Fruit fly (Drosophila melanogaster) whole organism, larva: ENCODE data around the gene Caf1-55.

Experiments used
- noc ChIP-seq: fragments of 200-800 bp; sonication (Bioruptor generic); optimal IDR thresholded peaks from 3 replicates; lab custom pipeline; 2019; ENCODE audit warnings: missing biosample characterization, mild to moderate bottlenecking, missing genetic modification characterization, moderate library complexity

Gene Caf1-55

dm6 chr3R:15230285-15230684, 4.9 kb downstream of the Caf1-55 start, which contains the start of gene CG34316:
TSS of gene CG34316 (plus strand) at chr3R:15230585.
- no peak for TF ChIP-seq noc (tag; lab: Kevin White, UChicago)

dm6 chr3R:15231635-15232138, 6.3 kb downstream of the Caf1-55 start:
- no peak for TF ChIP-seq noc (tag; lab: Kevin White, UChicago)

- TF ChIP-seq noc (tag; lab: Kevin White, UChicago) = no peak
These were observed 17.0 kb downstream of the Caf1-55 start, which contains the start of the genes tefu and Hsc70-4 for dm6 chr3R:15242186-15243045. TSS of gene tefu (minus strand) at chr3R:15242236. TSS of gene Hsc70-4 (plus strand) at chr3R:15242687.

- TF ChIP-seq noc (tag; lab: Kevin White, UChicago) = no peak
These were observed 17.6 kb downstream of the Caf1-55 start for dm6 chr3R:15243046-15243356.

- no peak for TF ChIP-seq noc (tag; lab: Kevin White, UChicago)
These were observed 18.1 kb downstream of the Caf1-55 start for dm6 chr3R:15243452-15243851.

dm6 chr3R:15246601-15247000, 21.2 kb downstream of the Caf1-55 start:
- TF ChIP-seq noc (tag; lab: Kevin White, UChicago) = peak; percentile 6

- TF ChIP-seq noc (tag; lab: Kevin White, UChicago) = no peak
These were observed 23.7 kb downstream of the Caf1-55 start, which contains the start of gene Amt for dm6 chr3R:15249037-15249436. TSS of gene Amt (minus strand) at chr3R:15249137.

dm6 chr3R:15249735-15250134, 24.4 kb downstream of the Caf1-55 start, which contains the start of gene CG42404:
TSS of gene CG42404 (plus strand) at chr3R:15250094.
- no peak for TF ChIP-seq noc (tag; lab: Kevin White, UChicago)

- TF ChIP-seq noc (tag; lab: Kevin White, UChicago) = no peak
These were observed 25.1 kb downstream of the Caf1-55 start for dm6 chr3R:15250454-15250853.

dm6 chr3R:15262710-15263672, 37.6 kb downstream of the Caf1-55 start, which contains the start of the genes eIF2gamma and Set:
TSS of gene eIF2gamma (minus strand) at chr3R:15263458.
TSS of gene Set (plus strand) at chr3R:15263552.
- no peak for TF ChIP-seq noc (tag; lab: Kevin White, UChicago)

dm6 chr3R:15263946-15264345, 38.6 kb downstream of the Caf1-55 start:
- TF ChIP-seq noc (tag; lab: Kevin White, UChicago) = no peak

- TF ChIP-seq noc (tag; lab: Kevin White, UChicago) = peak; percentile 14
These were observed 40.1 kb downstream of the Caf1-55 start, which contains the start of gene ATPsynO for dm6 chr3R:15265406-15266040. TSS of gene ATPsynO (plus strand) at chr3R:15265591.

- no peak for TF ChIP-seq noc (tag; lab: Kevin White, UChicago)
These were observed 43.0 kb downstream of the Caf1-55 start, which contains the start of the genes CG14864 and Zip88E for dm6 chr3R:15268426-15268825. TSS of gene CG14864 (minus strand) at chr3R:15268538. TSS of gene Zip88E (plus strand) at chr3R:15268662.

- TF ChIP-seq noc (tag; lab: Kevin White, UChicago) = no peak
These were observed 43.5 kb downstream of the Caf1-55 start for dm6 chr3R:15268856-15269255.

dm6 chr3R:15275158-15275623, 49.8 kb downstream of the Caf1-55 start, which contains the start of the genes Cp190 and CG4338:
TSS of gene Cp190 (minus strand) at chr3R:15275241.
TSS of gene CG4338 (plus strand) at chr3R:15275522.
- peak; percentile 98 for TF ChIP-seq noc (tag; lab: Kevin White, UChicago)
